Worm (Caenorhabditis elegans): ENCODE data around the gene C35B1.7.

- TF ChIP-seq unc-62 (GFP tag; optimal IDR thresholded peaks at IDR 0.05) (no peak), hlh-1 (tag; optimal IDR thresholded peaks at IDR 0.05) (no peak), nhr-12 (tag; optimal IDR thresholded peaks at IDR 0.05) (no peak), elt-1 (tag; optimal IDR thresholded peaks at IDR 0.05; ENCODE audit: borderline replicate concordance, insufficient read depth) (no peak), elt-3 (tag; optimal IDR thresholded peaks at IDR 0.05) (no peak), lin-13 (tag; optimal IDR thresholded peaks at IDR 0.05) (no peak), tbx-8 (GFP tag; optimal IDR thresholded peaks at IDR 0.05) (no peak), ztf-11 (tag; optimal IDR thresholded peaks at IDR 0.05) (no peak), nhr-76 (tag; optimal IDR thresholded peaks at IDR 0.05) (no peak), lin-32 (GFP tag; optimal IDR thresholded peaks at IDR 0.05) (no peak), pha-4 (tag; optimal IDR thresholded peaks at IDR 0.05) (no peak)
Observed at ce11 chrIV:4078901-4079300, 30.0 kb upstream of the C35B1.7 start, which contains the start of gene C35B1.8.

Data from whole organism, mixed stage, embryonic.